Worm (Caenorhabditis elegans) whole organism, L4/young adult: ENCODE measurements around the gene F18A1.7.

Experiments
- W03F9.2 ChIP-seq: fragments of 150-350 bp; optimal IDR thresholded peaks from 2 replicates; lab custom pipeline; 2014; ENCODE audit warnings: missing biosample characterization, missing genetic modification characterization
- dao-5 ChIP-seq: sonication (generic microtip); optimal IDR thresholded peaks from 2 replicates; lab custom pipeline; 2016; ENCODE audit warnings: missing genotype, missing genetic modification characterization, moderate library complexity, missing compliant biosample characterization
- him-1 ChIP-seq: sonication (generic microtip); optimal IDR thresholded peaks from 2 replicates; lab custom pipeline; 2016; ENCODE audit warnings: missing genotype, missing genetic modification reagents, missing genetic modification characterization, missing compliant biosample characterization

The F18A1.7 gene

DNA sequence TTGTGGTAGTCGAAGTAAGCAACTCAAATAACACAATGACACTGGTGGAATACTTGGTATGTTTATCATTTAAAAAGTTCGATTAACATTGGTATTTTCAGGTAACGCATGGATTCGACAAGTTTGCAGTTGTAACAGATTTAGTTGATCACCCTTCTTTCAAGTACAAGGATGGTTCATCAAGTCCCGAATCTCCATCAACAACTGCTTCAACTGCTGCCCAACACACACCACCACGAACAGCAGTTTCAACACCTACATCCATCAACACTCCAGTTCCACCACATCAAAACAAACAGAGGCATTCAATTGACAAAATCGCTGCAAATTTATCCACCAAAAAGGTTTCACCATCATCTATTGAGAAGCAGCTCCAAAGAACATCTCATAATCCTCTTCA is 18.9 kb upstream of the F18A1.7 start:
- TF ChIP-seq W03F9.2 (tag; lab: Kevin White, UChicago) = no peak
- no peak for TF ChIP-seq dao-5 (tag; lab: Kevin White, UChicago)
- TF ChIP-seq him-1 (tag; lab: Kevin White, UChicago) = no peak

DNA sequence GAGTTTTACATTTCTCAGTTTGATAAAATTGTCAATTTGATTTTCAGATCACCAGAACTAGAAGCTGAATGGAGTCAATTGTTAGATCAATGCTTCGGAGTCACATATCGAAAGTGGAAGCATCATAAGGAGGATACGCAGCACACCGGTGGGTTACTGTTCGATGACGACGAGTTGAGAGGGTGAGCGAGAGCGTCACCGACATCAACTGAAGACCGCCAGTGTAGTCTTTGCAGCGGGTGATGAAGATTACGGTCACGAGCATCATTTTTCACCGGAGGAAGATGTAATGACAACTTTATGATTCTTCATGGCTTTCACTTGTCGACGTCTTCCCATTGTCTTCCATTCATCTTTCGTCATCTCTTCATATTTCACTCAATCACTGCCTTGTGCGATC is 18.3 kb upstream of the F18A1.7 start, which contains the start of gene lin-26:
TSS of gene lin-26 (plus strand) at position 301 of the 400 bp plus-strand sequence.
- TF ChIP-seq dao-5 (tag; lab: Kevin White, UChicago) = no peak
- TF ChIP-seq him-1 (tag; lab: Kevin White, UChicago) = no peak
- TF ChIP-seq W03F9.2 (tag; lab: Kevin White, UChicago) = no peak

DNA sequence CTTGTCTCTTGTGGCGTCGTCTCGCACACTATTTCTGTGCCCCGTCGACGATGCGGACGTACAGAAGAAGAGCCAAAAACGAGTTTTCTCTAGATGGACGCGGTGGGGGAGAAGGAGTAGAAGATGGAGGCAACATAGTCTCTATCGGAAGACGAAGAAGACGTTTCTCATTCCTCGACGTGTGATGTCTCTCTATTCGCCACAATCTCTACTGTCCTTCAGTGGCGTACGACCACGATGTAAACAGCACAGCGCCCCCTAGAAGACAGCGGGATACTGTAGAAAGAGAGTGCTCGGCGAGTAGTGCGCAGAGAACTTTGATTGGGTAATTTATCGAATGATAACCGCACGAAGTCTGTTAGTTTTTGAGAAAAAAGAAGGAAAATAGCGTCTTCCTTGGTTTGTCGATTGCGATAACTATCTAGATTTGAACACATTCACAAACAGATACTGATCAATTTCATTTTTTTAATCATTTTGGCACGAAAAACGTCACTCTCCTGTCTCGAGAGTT is 16.0 kb upstream of the F18A1.7 start:
- TF ChIP-seq dao-5 (tag; lab: Kevin White, UChicago) (no peak), him-1 (tag; lab: Kevin White, UChicago) (no peak), W03F9.2 (tag; lab: Kevin White, UChicago) (no peak)

DNA sequence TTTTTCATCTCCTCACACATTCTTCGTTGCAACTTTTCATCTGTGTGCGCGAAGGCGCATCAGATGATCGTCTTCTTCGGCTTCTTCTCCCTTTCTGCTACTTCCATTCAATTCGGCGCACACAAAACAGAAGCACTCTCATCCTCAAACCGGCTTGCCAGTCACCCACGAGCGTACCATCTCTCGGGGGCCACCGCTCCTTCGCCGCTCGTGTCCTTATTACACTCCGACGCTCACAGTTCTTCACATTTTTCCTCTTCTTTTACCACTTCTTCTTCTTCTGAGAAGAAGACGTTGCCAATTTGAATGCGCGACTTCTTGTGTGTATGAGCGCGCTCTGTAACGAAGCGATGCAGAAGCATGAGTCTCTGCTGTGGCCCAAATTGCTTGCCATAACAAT is 15.0 kb upstream of the F18A1.7 start:
- no peak for TF ChIP-seq him-1 (tag; lab: Kevin White, UChicago)
- no peak for TF ChIP-seq W03F9.2 (tag; lab: Kevin White, UChicago)
- TF ChIP-seq dao-5 (tag; lab: Kevin White, UChicago) = no peak

DNA sequence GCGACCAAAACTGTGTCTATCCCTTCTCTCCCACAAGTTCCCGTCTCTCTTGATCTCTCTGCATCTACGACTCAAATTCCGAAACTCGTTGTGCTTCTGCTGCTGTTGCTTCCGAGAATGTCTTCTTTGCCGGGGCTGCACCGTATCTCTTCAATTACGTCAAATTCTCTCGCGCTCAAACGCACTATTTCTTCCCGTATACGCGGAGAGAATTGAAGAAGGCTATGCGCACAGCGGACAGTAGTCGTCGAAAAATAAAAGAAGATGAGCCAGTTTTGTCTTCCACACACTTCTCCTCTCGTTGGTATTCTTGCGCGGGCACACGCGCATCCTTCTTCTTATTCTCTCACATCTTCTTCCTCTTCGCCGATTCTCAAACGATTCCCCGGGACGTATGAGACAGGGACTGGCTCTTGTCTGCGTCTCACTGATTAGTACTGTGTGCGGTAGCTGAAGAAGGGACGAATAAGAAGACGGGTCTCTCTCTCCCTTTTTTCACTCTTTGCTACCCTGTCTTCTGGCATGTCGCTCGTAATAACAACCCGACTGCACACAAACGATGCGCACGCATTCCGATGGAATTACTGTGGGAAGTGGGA is 12.9 kb upstream of the F18A1.7 start:
- TF ChIP-seq dao-5 (tag; lab: Kevin White, UChicago) = no peak
- no peak for TF ChIP-seq him-1 (tag; lab: Kevin White, UChicago)
- no peak for TF ChIP-seq W03F9.2 (tag; lab: Kevin White, UChicago)

DNA sequence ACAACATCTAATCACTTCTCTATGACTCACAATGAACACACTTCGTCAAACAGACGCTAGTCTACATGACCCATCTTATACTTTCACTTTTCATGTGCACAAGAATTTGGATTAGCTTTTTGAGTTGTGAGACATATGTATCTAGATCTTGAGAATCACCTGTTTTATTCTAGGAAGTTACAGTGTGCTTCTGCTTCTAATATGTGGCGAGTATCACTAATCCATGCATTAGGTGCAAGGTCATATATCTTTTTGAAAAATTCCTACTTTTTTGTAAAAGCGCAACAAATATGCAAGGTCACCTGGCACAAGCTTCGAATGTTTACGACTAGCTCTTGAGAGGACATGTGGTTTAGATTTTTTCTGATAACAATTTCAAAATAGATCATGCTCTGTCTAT is 12.2 kb upstream of the F18A1.7 start:
- no peak for TF ChIP-seq him-1 (tag; lab: Kevin White, UChicago)
- TF ChIP-seq dao-5 (tag; lab: Kevin White, UChicago) = no peak
- TF ChIP-seq W03F9.2 (tag; lab: Kevin White, UChicago) = no peak

DNA sequence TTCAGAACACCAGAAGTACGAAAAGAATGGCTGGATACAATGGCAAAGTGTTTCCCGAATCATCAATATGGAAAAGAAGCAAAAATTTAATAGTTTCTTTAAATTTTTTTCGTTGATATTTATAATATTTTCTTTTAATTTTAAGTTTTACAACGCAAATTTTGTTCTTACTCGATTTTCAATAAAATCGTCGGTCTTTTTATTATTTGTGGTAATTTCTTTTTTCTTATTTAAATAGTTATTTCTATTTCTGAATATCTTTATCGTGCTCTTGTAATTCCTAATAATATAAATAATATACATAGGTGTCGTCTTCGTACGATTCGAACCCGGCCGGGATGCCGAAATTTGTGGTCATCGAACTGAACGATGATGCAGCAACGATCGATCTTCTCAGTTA is 8.2 kb upstream of the F18A1.7 start, which contains the start of gene lir-1:
TSS of gene lir-1 (plus strand) at position 301 of the 400 bp plus-strand sequence.
- TF ChIP-seq him-1 (tag; lab: Kevin White, UChicago) = no peak
- TF ChIP-seq dao-5 (tag; lab: Kevin White, UChicago) = no peak
- TF ChIP-seq W03F9.2 (tag; lab: Kevin White, UChicago) = no peak

ce11 chrII:7670039-7670438 is 6.5 kb upstream of the F18A1.7 start:
- TF ChIP-seq dao-5 (tag; lab: Kevin White, UChicago) (no peak), him-1 (tag; lab: Kevin White, UChicago) (no peak), W03F9.2 (tag; lab: Kevin White, UChicago) (no peak)

- TF ChIP-seq him-1 (tag; lab: Kevin White, UChicago) (no peak), W03F9.2 (tag; lab: Kevin White, UChicago) (no peak), dao-5 (tag; lab: Kevin White, UChicago) (no peak)
Measured at ce11 chrII:7669409-7669808, 5.9 kb upstream of the F18A1.7 start.

- TF ChIP-seq dao-5 (tag; lab: Kevin White, UChicago) (no peak), W03F9.2 (tag; lab: Kevin White, UChicago) (no peak), him-1 (tag; lab: Kevin White, UChicago) (no peak)
Measured at ce11 chrII:7666967-7667366, 3.4 kb upstream of the F18A1.7 start, which contains the start of gene lir-2. lir-2 (plus strand) TSS chrII:7667267.

ce11 chrII:7666338-7666737 is 2.8 kb upstream of the F18A1.7 start:
- no peak for TF ChIP-seq W03F9.2 (tag; lab: Kevin White, UChicago)
- TF ChIP-seq dao-5 (tag; lab: Kevin White, UChicago) = no peak
- TF ChIP-seq him-1 (tag; lab: Kevin White, UChicago) = no peak

DNA sequence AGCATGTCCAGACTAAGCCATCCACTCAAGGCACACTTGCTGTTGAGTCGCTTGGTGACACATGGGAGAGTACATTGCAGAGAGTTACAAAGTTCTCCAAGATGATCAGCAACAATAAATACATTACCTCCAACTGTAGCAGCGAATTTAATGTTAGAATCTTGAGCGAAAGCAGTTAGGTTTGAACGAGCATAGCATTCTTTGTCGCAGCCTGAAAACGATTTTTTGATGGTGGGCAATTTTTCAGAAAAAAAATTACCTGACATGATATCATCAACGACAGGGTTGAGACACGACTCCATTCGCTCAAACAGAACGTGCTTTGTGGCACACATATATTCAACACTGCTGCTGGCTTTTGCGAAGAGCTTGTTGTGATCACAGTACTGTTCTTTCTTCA is 526 bp downstream of the F18A1.7 start:
- TF ChIP-seq dao-5 (tag; lab: Kevin White, UChicago) = no peak

DNA sequence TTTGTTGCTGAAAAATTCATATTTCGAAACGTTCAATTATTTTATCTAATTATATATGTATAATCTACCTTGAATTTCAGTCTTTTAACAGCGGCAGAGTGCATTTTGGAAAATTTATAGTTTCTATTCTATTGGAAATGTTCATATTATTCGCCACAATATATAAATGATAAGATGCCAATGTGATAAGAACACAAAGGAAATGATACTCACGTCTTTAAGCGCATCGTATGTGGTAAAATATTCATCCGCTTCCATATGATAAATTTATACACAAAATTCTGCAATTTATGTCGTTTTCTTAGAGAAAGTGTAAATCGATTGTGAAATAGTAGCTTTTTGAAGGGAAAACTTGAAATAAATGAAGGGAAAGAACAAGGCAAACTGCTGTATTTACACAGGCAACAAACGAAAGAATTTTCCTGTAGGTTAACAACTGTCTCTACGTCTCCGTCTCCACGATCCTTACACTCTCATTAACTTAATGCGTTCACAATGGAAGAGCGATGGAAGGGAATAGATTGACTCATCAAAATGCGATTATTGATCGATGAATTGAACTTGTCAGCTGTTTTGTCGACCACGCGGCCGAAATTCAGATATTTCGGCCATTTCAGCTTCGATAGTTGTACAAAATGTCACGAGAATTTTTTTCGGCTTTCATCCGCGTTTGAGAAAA is 1.4 kb downstream of the F18A1.7 start, which contains the start of gene alfa-1:
TSS of gene alfa-1 (minus strand) at position 515 of the 679 bp plus-strand sequence.
- TF ChIP-seq him-1 (tag; lab: Kevin White, UChicago) (no peak), dao-5 (tag; lab: Kevin White, UChicago) (no peak), W03F9.2 (tag; lab: Kevin White, UChicago) (no peak)
